Worm (Caenorhabditis elegans) whole organism, midembryonic: ENCODE measurements around the gene flp-5.
"Not testable (repeated sequence)": the region's sequence is repeated elsewhere in the genome, so short reads cannot be mapped to it uniquely, and the experiment has no call there.

Experiments
- cog-1 ChIP-seq: sonication (generic microtip); optimal IDR thresholded peaks from 2 replicates; lab custom pipeline; 2016; ENCODE audit warnings: missing genetic modification characterization, missing compliant biosample characterization
- flt-1 ChIP-seq: fragments of 200-800 bp; sonication (Bioruptor generic); IDR thresholded peaks from 2 replicates; pipeline ENCODE4 v1.3.6; 2022; ENCODE audit warnings: missing genetic modification characterization, missing compliant biosample characterization
- klf-2 ChIP-seq: fragments of 200-800 bp; sonication (Bioruptor generic); conservative IDR thresholded peaks from 2 replicates; pipeline ENCODE4 v1.3.6; 2022; ENCODE audit warnings: missing genetic modification reagents, missing genetic modification characterization, missing compliant biosample characterization
- ref-1 ChIP-seq: fragments of 200-800 bp; sonication (Bioruptor generic); conservative IDR thresholded peaks from 2 replicates; pipeline ENCODE4 v1.3.6; 2022; ENCODE audit warnings: missing genetic modification reagents, missing genetic modification characterization, missing compliant biosample characterization
- tab-1 ChIP-seq: fragments of 200-800 bp; sonication (Bioruptor generic); IDR thresholded peaks from 2 replicates; pipeline ENCODE4 v1.3.6; 2022; ENCODE audit warnings: missing genetic modification characterization, missing compliant biosample characterization
- ztf-23 ChIP-seq: fragments of 200-800 bp; sonication (Bioruptor generic); IDR thresholded peaks from 2 replicates; pipeline ENCODE4 v1.3.6; 2022; ENCODE audit warnings: missing genetic modification reagents, missing genetic modification characterization, missing compliant biosample characterization
- ztf-29 ChIP-seq: fragments of 200-800 bp; sonication (Bioruptor generic); IDR thresholded peaks from 2 replicates; pipeline ENCODE4 v1.3.6; 2022; ENCODE audit warnings: missing genetic modification reagents, missing genetic modification characterization, missing compliant biosample characterization

ce11 chrX:8538262-8538776 lies 10.3 kb downstream of the flp-5 start, which contains the start of the genes nspc-4 and nspc-5:
- TF ChIP-seq ztf-29 (GFP tag; lab: Robert Waterston, UW); flt-1 (GFP tag; lab: Robert Waterston, UW); klf-2 (GFP tag; lab: Robert Waterston, UW); cog-1 (tag; lab: Kevin White, UChicago); ref-1; tab-1 (GFP tag; lab: Robert Waterston, UW); ztf-23 (GFP tag; lab: Robert Waterston, UW): not testable (repeated sequence)
